Fruit fly (Drosophila melanogaster) whole organism, adult: ENCODE data around the gene mRpL12.
A peak's percentile ranks its signal among the peaks of the same experiment; 100 is the strongest.

Experiments
- CG11617 ChIP-seq: fragments of 200-800 bp; sonication (Bioruptor generic); optimal IDR thresholded peaks from 2 replicates; lab custom pipeline; 2017; ENCODE audit warnings: mild to moderate bottlenecking, missing biosample characterization, missing genetic modification reagents, missing genetic modification characterization
- CG12768 ChIP-seq: fragments of 200-800 bp; sonication (Bioruptor generic); optimal IDR thresholded peaks from 2 replicates; lab custom pipeline; 2017; ENCODE audit warnings: missing biosample characterization, missing genetic modification characterization, mild to moderate bottlenecking, moderate library complexity, missing genetic modification reagents
- CG14711 ChIP-seq: fragments of 200-800 bp; sonication (Bioruptor generic); optimal IDR thresholded peaks from 2 replicates; lab custom pipeline; 2018; ENCODE audit warnings: missing biosample characterization, mild to moderate bottlenecking, missing genetic modification characterization, moderate library complexity
- CG1620 ChIP-seq: fragments of 200-800 bp; sonication (Bioruptor generic); optimal IDR thresholded peaks from 2 replicates; lab custom pipeline; 2016; ENCODE audit warnings: missing biosample characterization, missing genetic modification characterization
- CG33017 ChIP-seq: fragments of 200-800 bp; sonication (Bioruptor generic); optimal IDR thresholded peaks from 2 replicates; lab custom pipeline; 2018; ENCODE audit warnings: missing biosample characterization, mild to moderate bottlenecking, missing genetic modification characterization, moderate library complexity
- CG5204 ChIP-seq: fragments of 200-800 bp; sonication (Bioruptor generic); optimal IDR thresholded peaks from 2 replicates; lab custom pipeline; 2016; ENCODE audit warnings: missing biosample characterization, missing genetic modification characterization
- CG7045 ChIP-seq: fragments of 200-800 bp; sonication (Bioruptor generic); optimal IDR thresholded peaks from 2 replicates; lab custom pipeline; 2017; ENCODE audit warnings: missing biosample characterization, mild to moderate bottlenecking, missing genetic modification characterization
- CG7101 ChIP-seq: fragments of 200-800 bp; sonication (Bioruptor generic); optimal IDR thresholded peaks from 2 replicates; lab custom pipeline; 2018; ENCODE audit warnings: missing biosample characterization, mild to moderate bottlenecking, missing genetic modification characterization, moderate library complexity
- Clk ChIP-seq: fragments of 200-800 bp; sonication (Bioruptor generic); optimal IDR thresholded peaks from 2 replicates; lab custom pipeline; 2017; ENCODE audit warnings: missing biosample characterization, missing genetic modification characterization
- Crg-1 ChIP-seq: fragments of 200-800 bp; sonication (Bioruptor generic); optimal IDR thresholded peaks from 2 replicates; lab custom pipeline; 2016; ENCODE audit warnings: missing biosample characterization, missing genetic modification characterization
- Hr96 ChIP-seq: fragments of 200-800 bp; sonication (Bioruptor generic); optimal IDR thresholded peaks from 2 replicates; lab custom pipeline; 2016; ENCODE audit warnings: missing biosample characterization, missing genetic modification characterization
- Mnt ChIP-seq: fragments of 200-800 bp; sonication (Bioruptor generic); optimal IDR thresholded peaks from 2 replicates; lab custom pipeline; 2016; ENCODE audit warnings: missing biosample characterization, mild to moderate bottlenecking, missing genetic modification characterization
- bab1 ChIP-seq: fragments of 200-800 bp; sonication (Bioruptor generic); optimal IDR thresholded peaks from 3 replicates; lab custom pipeline; 2019; ENCODE audit warnings: missing biosample characterization, mild to moderate bottlenecking, missing genetic modification characterization, moderate library complexity
- cic ChIP-seq: fragments of 200-800 bp; sonication (Bioruptor generic); optimal IDR thresholded peaks from 2 replicates; lab custom pipeline; 2017; ENCODE audit warnings: missing biosample characterization, mild to moderate bottlenecking, missing genetic modification characterization, moderate library complexity
- cnc ChIP-seq, 2 experiments: fragments of >200 bp; optimal IDR thresholded peaks; 2 replicates each; lab custom pipeline; 2017
- kay ChIP-seq: fragments of 200-800 bp; sonication (Bioruptor generic); peaks from one replicate; lab custom pipeline; 2016; ENCODE audit warnings: missing biosample characterization, missing genetic modification characterization, borderline replicate concordance
- ovo ChIP-seq: fragments of 200-800 bp; sonication (Bioruptor generic); optimal IDR thresholded peaks from 2 replicates; lab custom pipeline; 2016; ENCODE audit warnings: missing biosample characterization, missing genetic modification characterization
- pad ChIP-seq: fragments of 200-800 bp; sonication (Bioruptor generic); optimal IDR thresholded peaks from 3 replicates; lab custom pipeline; 2017; ENCODE audit warnings: missing biosample characterization, missing genetic modification characterization, mild to moderate bottlenecking, moderate library complexity, missing genetic modification reagents
- tj ChIP-seq: fragments of 200-800 bp; sonication (Bioruptor generic); optimal IDR thresholded peaks from 3 replicates; lab custom pipeline; 2017; ENCODE audit warnings: missing biosample characterization, mild to moderate bottlenecking, missing genetic modification characterization, moderate library complexity
- toe ChIP-seq: fragments of 200-800 bp; sonication (Bioruptor generic); optimal IDR thresholded peaks from 2 replicates; lab custom pipeline; 2016; ENCODE audit warnings: missing biosample characterization, missing genetic modification characterization

The mRpL12 gene

DNA sequence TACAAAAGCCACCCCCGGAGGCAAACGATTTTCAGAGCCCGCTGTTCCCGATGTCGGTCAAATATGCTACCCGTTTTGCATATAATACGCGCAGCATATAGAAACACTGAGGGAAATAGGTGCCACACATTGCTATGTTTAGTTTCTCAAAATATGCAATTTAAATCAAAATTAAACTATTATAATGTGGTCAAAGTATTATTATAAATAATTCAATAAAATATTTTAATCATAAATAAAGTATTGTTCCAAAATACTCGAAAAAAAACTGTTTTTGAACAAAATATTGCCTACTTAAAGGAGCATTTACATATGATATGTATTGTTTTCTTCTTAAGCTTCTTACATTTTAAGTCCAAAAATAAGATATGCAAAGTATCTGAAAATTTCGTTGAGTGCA lies 5.6 kb upstream of the mRpL12 start:
- TF ChIP-seq Hr96 (GFP tag; lab: Kevin White, UChicago) (no peak), CG11617 (GFP tag; lab: Kevin White, UChicago) (no peak), tj (no peak), Mnt (GFP tag; lab: Kevin White, UChicago) (no peak), toe (GFP tag; lab: Kevin White, UChicago) (no peak), CG33017 (tag; lab: Kevin White, UChicago) (no peak), ovo (no peak), CG12768 (GFP tag; lab: Kevin White, UChicago) (no peak), CG14711 (tag; lab: Kevin White, UChicago) (no peak), cic (GFP tag; lab: Kevin White, UChicago) (no peak), CG1620 (GFP tag; lab: Kevin White, UChicago) (no peak), kay (GFP tag; lab: Kevin White, UChicago) (no peak), bab1 (GFP tag; lab: Kevin White, UChicago) (no peak), pad (GFP tag; lab: Kevin White, UChicago) (no peak), CG5204 (GFP tag; lab: Kevin White, UChicago) (no peak)

DNA sequence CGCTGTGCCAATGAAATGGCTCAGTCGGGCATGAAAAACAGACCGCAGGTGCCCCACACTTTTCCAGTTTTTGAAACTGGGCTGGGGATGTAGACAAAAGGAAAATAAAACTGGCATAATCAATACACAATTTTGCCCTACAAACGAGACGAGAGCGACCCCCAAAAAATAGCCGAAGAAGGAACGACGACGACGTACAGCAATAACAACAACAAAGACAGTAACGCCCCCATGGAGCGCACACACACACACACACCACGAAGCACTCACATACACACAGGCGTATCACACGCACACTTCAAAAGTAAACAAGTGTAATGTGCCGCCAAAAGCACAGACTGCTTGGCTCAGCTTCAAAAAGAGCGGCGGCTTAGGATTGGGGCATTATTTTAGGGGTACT lies 5.1 kb upstream of the mRpL12 start:
- TF ChIP-seq tj (no peak), CG5204 (GFP tag; lab: Kevin White, UChicago) (no peak), kay (GFP tag; lab: Kevin White, UChicago) (no peak), CG7045 (GFP tag; lab: Kevin White, UChicago) (no peak), CG7101 (tag; lab: Kevin White, UChicago) (no peak), Crg-1 (GFP tag; lab: Kevin White, UChicago) (no peak), Clk (no peak), ovo (no peak), Hr96 (GFP tag; lab: Kevin White, UChicago) (no peak), CG33017 (tag; lab: Kevin White, UChicago) (no peak), bab1 (GFP tag; lab: Kevin White, UChicago) (no peak), CG14711 (tag; lab: Kevin White, UChicago) (no peak), cic (GFP tag; lab: Kevin White, UChicago) (no peak), Mnt (GFP tag; lab: Kevin White, UChicago) (no peak), pad (GFP tag; lab: Kevin White, UChicago) (no peak), CG1620 (GFP tag; lab: Kevin White, UChicago) (no peak)

DNA sequence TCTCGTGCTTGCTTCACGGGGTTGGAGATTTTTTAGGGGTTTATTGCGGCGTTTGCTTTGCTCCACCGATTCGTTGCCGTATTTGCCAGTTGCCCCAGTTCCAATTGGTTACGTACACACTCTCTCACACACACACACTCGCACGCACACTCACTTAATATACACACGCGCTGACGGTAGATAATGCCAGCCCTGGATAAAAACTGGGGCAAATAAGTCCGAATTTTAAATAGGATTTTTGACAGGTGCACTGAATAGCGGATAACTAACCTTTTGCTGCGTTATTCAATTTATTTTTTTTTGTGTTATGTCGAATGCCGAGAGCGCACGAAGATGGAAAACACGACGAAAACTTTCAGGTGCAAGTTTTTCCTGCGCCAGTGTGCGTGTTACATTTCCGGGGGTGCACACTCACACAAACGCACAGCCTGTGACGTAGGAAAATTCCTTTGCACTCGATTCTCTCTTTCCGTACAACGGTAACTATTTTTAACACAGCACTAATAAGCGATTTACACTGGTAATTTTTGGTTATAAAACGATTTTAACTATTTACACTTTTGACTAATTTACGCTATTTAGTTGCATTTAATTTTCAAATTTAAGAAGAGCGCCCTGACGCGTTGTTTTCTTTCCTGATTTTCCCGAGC lies 3.9 kb upstream of the mRpL12 start:
- no peak for TF ChIP-seq pad (GFP tag; lab: Kevin White, UChicago)
- TF ChIP-seq CG12768 (GFP tag; lab: Kevin White, UChicago), result no peak
- TF ChIP-seq CG33017 (tag; lab: Kevin White, UChicago), result no peak
- no peak for TF ChIP-seq CG5204 (GFP tag; lab: Kevin White, UChicago)
- no peak for TF ChIP-seq kay (GFP tag; lab: Kevin White, UChicago)
- no peak for TF ChIP-seq bab1 (GFP tag; lab: Kevin White, UChicago)
- TF ChIP-seq CG1620 (GFP tag; lab: Kevin White, UChicago), result no peak
- TF ChIP-seq Clk, result no peak
- no peak for TF ChIP-seq CG11617 (GFP tag; lab: Kevin White, UChicago)
- TF ChIP-seq CG14711 (tag; lab: Kevin White, UChicago), result no peak
- TF ChIP-seq cnc (optimal IDR thresholded peaks at IDR 0.05; lab: Kevin White, UChicago), result no peak
- no peak for TF ChIP-seq Hr96 (GFP tag; lab: Kevin White, UChicago)
- no peak for TF ChIP-seq toe (GFP tag; lab: Kevin White, UChicago)
- TF ChIP-seq CG7101 (tag; lab: Kevin White, UChicago), result no peak
- TF ChIP-seq CG7045 (GFP tag; lab: Kevin White, UChicago), result no peak
- no peak for TF ChIP-seq ovo

DNA sequence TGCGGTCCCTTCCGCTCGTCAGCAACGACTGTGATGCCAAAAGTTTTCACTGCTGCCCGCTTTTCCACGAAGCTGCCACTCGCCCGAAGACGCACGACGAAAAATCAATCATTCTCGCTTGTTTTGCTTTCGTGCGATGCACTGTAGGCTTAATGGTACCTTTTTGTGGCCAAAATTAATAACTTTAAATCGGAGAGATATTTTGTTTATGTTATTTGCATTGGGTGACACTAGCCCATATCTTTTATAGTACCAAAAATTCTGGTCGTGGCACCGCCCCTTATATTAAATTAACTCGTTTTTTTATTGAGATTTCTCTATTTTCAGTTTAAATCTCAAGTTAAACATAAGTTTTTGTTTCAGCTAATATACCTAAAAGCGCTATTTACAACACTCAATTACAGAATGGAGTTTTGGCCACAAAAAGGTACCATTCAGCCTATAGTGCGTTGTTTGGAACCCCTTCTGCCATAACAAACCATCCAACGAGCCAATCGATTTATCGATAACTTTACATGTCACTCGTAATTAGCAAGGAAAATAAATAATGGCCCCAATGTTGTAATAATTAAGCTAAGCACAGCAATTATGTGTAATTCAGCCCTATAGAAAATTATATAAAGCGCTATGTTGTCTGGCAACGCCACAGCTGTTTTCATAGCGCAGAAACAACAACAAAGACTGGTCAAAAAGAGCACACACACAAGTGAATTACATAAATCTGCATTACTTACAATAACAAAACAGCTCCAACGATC lies 3.2 kb upstream of the mRpL12 start:
- TF ChIP-seq toe (GFP tag; lab: Kevin White, UChicago) (peak; percentile 9), pad (GFP tag; lab: Kevin White, UChicago) (peak; percentile 48), bab1 (GFP tag; lab: Kevin White, UChicago) (no peak), Crg-1 (GFP tag; lab: Kevin White, UChicago) (no peak), CG11617 (GFP tag; lab: Kevin White, UChicago) (peak; percentile 68), CG12768 (GFP tag; lab: Kevin White, UChicago) (peak; percentile 69), CG33017 (tag; lab: Kevin White, UChicago) (peak; percentile 65), cic (GFP tag; lab: Kevin White, UChicago) (peak; percentile 25), Hr96 (GFP tag; lab: Kevin White, UChicago) (peak; percentile 58), Mnt (GFP tag; lab: Kevin White, UChicago) (no peak), CG7045 (GFP tag; lab: Kevin White, UChicago) (peak; percentile 72), tj (peak; percentile 43), CG1620 (GFP tag; lab: Kevin White, UChicago) (peak; percentile 17), ovo (no peak), CG14711 (tag; lab: Kevin White, UChicago) (peak; percentile 43), Clk (peak; percentile 21), cnc (optimal IDR thresholded peaks at IDR 0.05; lab: Kevin White, UChicago) (no peak), CG5204 (GFP tag; lab: Kevin White, UChicago) (peak; percentile 74), CG7101 (tag; lab: Kevin White, UChicago) (peak; percentile 65), kay (GFP tag; lab: Kevin White, UChicago) (no peak)
